Worm (Caenorhabditis elegans): ENCODE data around the gene fkh-9.

Gene fkh-9

ce11 chrX:3792715-3793114 lies 34.0 kb downstream of the fkh-9 start, which contains the start of gene idpp-5:
Gene idpp-5 (minus strand): TSS chrX:3792815.
- TF ChIP-seq dmd-4 (tag; optimal IDR thresholded peaks at IDR 0.05; ENCODE audit: borderline replicate concordance) (no peak), nhr-11 (tag; optimal IDR thresholded peaks at IDR 0.05) (no peak), dve-1 (tag; optimal IDR thresholded peaks at IDR 0.05) (no peak), pqm-1 (tag; optimal IDR thresholded peaks at IDR 0.05) (no peak), madf-2 (tag; optimal IDR thresholded peaks at IDR 0.05) (no peak), ceh-19 (GFP tag; optimal IDR thresholded peaks at IDR 0.05) (no peak), hlh-13 (GFP tag; optimal IDR thresholded peaks at IDR 0.05) (no peak), ceh-6 (GFP tag; optimal IDR thresholded peaks at IDR 0.05) (no peak), Y22D7AL.16 (tag; optimal IDR thresholded peaks at IDR 0.05) (no peak), pha-4 (tag; optimal IDR thresholded peaks at IDR 0.05) (no peak), fax-1 (tag; optimal IDR thresholded peaks at IDR 0.05) (no peak)

- no peak for TF ChIP-seq dmd-4 (tag; optimal IDR thresholded peaks at IDR 0.05; ENCODE audit: borderline replicate concordance)
- TF ChIP-seq eyg-1 (tag; optimal IDR thresholded peaks at IDR 0.05) = no peak
- TF ChIP-seq ceh-22 (tag; optimal IDR thresholded peaks at IDR 0.05) = no peak
- no peak for TF ChIP-seq ceh-45 (GFP tag; IDR thresholded peaks at IDR 0.05)
- no peak for TF ChIP-seq rnt-1 (tag; optimal IDR thresholded peaks at IDR 0.05)
- TF ChIP-seq unc-55 (GFP tag; optimal IDR thresholded peaks at IDR 0.05) = no peak
These were observed 35.7 kb downstream of the fkh-9 start for ce11 chrX:3791098-3791497.

ce11 chrX:3788483-3788882 lies 38.3 kb downstream of the fkh-9 start:
- TF ChIP-seq che-1 (tag; optimal IDR thresholded peaks at IDR 0.05) (no peak), hlh-30 (tag; optimal IDR thresholded peaks at IDR 0.05; ENCODE audit: insufficient read depth) (no peak), syd-9 (tag; optimal IDR thresholded peaks at IDR 0.05) (no peak), T23F11.4 (GFP tag; optimal IDR thresholded peaks at IDR 0.05) (no peak), F13H6.1 (tag; optimal IDR thresholded peaks at IDR 0.05) (no peak), gmeb-2 (tag; optimal IDR thresholded peaks at IDR 0.05) (no peak), C08G9.2 (tag; optimal IDR thresholded peaks at IDR 0.05) (no peak), pqm-1 (tag; optimal IDR thresholded peaks at IDR 0.05) (no peak), ceh-31 (tag; optimal IDR thresholded peaks at IDR 0.05) (no peak), pax-1 (tag; optimal IDR thresholded peaks at IDR 0.05) (no peak), ceh-18 (tag; optimal IDR thresholded peaks at IDR 0.05) (peak; percentile 48), ceh-9 (tag; optimal IDR thresholded peaks at IDR 0.05) (no peak), tbx-2 (tag; optimal IDR thresholded peaks at IDR 0.05) (peak; percentile 16), dmd-4 (tag; optimal IDR thresholded peaks at IDR 0.05; ENCODE audit: borderline replicate concordance) (no peak), elt-2 (tag; optimal IDR thresholded peaks at IDR 0.05) (no peak), zip-5 (tag; optimal IDR thresholded peaks at IDR 0.05) (no peak), dve-1 (tag; optimal IDR thresholded peaks at IDR 0.05) (peak; percentile 13)

ce11 chrX:3787431-3788076 lies 39.2 kb downstream of the fkh-9 start, which contains the start of gene pmpl-1:
Gene pmpl-1 (plus strand): TSS chrX:3788026.
- TF ChIP-seq tbx-2 (tag; optimal IDR thresholded peaks at IDR 0.05) (peak; percentile 52), ama-1 (optimal IDR thresholded peaks at IDR 0.05) (no peak), ttx-3 (tag; optimal IDR thresholded peaks at IDR 0.05) (no peak), nhr-232 (tag; optimal IDR thresholded peaks at IDR 0.05) (no peak), nhr-11 (tag; optimal IDR thresholded peaks at IDR 0.05) (no peak), ceh-24 (tag; optimal IDR thresholded peaks at IDR 0.05) (no peak), madf-2 (tag; optimal IDR thresholded peaks at IDR 0.05) (no peak), nfya-1 (tag; optimal IDR thresholded peaks at IDR 0.05) (no peak), hlh-15 (tag; optimal IDR thresholded peaks at IDR 0.05) (no peak), pros-1 (tag; optimal IDR thresholded peaks at IDR 0.05) (no peak), C38D4.7 (GFP tag; optimal IDR thresholded peaks at IDR 0.05) (no peak), T23F11.4 (GFP tag; optimal IDR thresholded peaks at IDR 0.05) (no peak), pax-1 (tag; optimal IDR thresholded peaks at IDR 0.05) (no peak), ceh-19 (GFP tag; optimal IDR thresholded peaks at IDR 0.05) (no peak), K02D7.2 (tag; optimal IDR thresholded peaks at IDR 0.05) (no peak), ztf-16 (tag; optimal IDR thresholded peaks at IDR 0.05) (no peak), gmeb-2 (tag; optimal IDR thresholded peaks at IDR 0.05) (no peak), ceh-30 (tag; optimal IDR thresholded peaks at IDR 0.05) (no peak), sox-2 (GFP tag; IDR thresholded peaks at IDR 0.05) (no peak), ceh-6 (GFP tag; optimal IDR thresholded peaks at IDR 0.05) (no peak), hlh-13 (GFP tag; optimal IDR thresholded peaks at IDR 0.05) (no peak), pqm-1 (tag; optimal IDR thresholded peaks at IDR 0.05) (no peak), pag-3 (tag; optimal IDR thresholded peaks at IDR 0.05; ENCODE audit: borderline replicate concordance) (no peak), elt-2 (tag; optimal IDR thresholded peaks at IDR 0.05) (no peak), unc-42 (tag; optimal IDR thresholded peaks at IDR 0.05) (peak; percentile 9), hlh-30 (tag; optimal IDR thresholded peaks at IDR 0.05; ENCODE audit: insufficient read depth) (peak; percentile 70), pha-2 (tag; optimal IDR thresholded peaks at IDR 0.05) (no peak), unc-55 (GFP tag; optimal IDR thresholded peaks at IDR 0.05) (peak; percentile 58), syd-9 (tag; optimal IDR thresholded peaks at IDR 0.05) (no peak)

Data from whole organism, late embryonic.